Fruit fly (Drosophila melanogaster) S2 (cell line): ENCODE results near the gene CG46318.

Experiments used
- CG8478 ChIP-seq: fragments of >200 bp; optimal IDR thresholded peaks from 2 replicates; lab custom pipeline; 2018
- CTCF ChIP-seq, 2 experiments: fragments of >200 bp; optimal IDR thresholded peaks; 2 replicates each; lab custom pipeline; 2018

DNA sequence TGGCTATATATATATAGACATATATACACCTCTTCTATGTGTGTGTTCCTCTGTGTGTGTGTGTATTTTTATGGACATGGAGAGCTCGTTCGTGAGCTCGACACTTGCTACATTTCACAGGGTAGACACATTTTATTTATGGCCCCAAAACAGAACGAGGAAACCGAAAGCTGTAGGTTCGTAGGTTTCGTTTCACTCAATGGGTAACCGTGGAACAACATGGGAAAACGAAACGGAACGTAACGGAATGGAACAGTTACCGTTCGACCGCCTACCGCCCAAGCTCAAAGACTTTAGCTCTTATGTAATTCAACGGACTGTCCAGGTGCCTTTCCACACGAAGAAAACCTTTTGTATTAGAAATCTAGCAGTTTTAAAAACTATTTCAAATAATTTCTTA, 25.9 kb downstream of the CG46318 start:
- no peak for TF ChIP-seq CG8478 (lab: Kevin White, UChicago)
- TF ChIP-seq CTCF (optimal IDR thresholded peaks at IDR 0.05; lab: Kevin White, UChicago) = no peak
